Worm (Caenorhabditis elegans) whole organism, L1 larva: ENCODE results near the gene miz-1.

Experiments
- C16A3.4 ChIP-seq: fragments of 150-350 bp; optimal IDR thresholded peaks from 2 replicates; lab custom pipeline; 2014; ENCODE audit warnings: missing biosample characterization, missing genetic modification characterization
- C34B4.2 ChIP-seq: sonication (generic microtip); optimal IDR thresholded peaks from 2 replicates; lab custom pipeline; 2017; ENCODE audit warnings: mild to moderate bottlenecking, missing genetic modification characterization, missing compliant biosample characterization
- F16B12.6 ChIP-seq: fragments of 150-350 bp; optimal IDR thresholded peaks from 2 replicates; lab custom pipeline; 2014; ENCODE audit warnings: missing biosample characterization, missing genetic modification characterization
- Y116A8C.19 ChIP-seq: sonication (generic microtip); optimal IDR thresholded peaks from 2 replicates; lab custom pipeline; 2016; ENCODE audit warnings: missing compliant biosample characterization, missing genetic modification characterization, borderline replicate concordance
- aha-1 ChIP-seq: fragments of 150-350 bp; optimal IDR thresholded peaks from 2 replicates; lab custom pipeline; 2014; ENCODE audit warnings: missing biosample characterization, missing genetic modification characterization
- aly-2 ChIP-seq: fragments of 150-350 bp; optimal IDR thresholded peaks from 2 replicates; lab custom pipeline; 2014; ENCODE audit warnings: missing biosample characterization, missing genetic modification characterization
- ama-1 ChIP-seq: fragments of 150-350 bp; optimal IDR thresholded peaks from 2 replicates; lab custom pipeline; 2014
- blmp-1 ChIP-seq: fragments of 150-350 bp; optimal IDR thresholded peaks from 2 replicates; lab custom pipeline; 2014; ENCODE audit warnings: missing biosample characterization, missing genetic modification characterization
- ceh-63 ChIP-seq: fragments of 200-800 bp; sonication (Bioruptor generic); optimal IDR thresholded peaks from 2 replicates; lab custom pipeline; 2018; ENCODE audit warnings: mild to moderate bottlenecking, missing genetic modification characterization, missing compliant biosample characterization
- ceh-82 ChIP-seq, 3 experiments: fragments of 150-350 bp in 1 of 3; sonication (generic microtip) in 2 of 3; optimal IDR thresholded peaks; 2 replicates each; lab custom pipeline; 2014 to 2017; ENCODE audit warnings: missing biosample characterization in 3 of 3, missing genetic modification characterization in 3 of 3
- ceh-88 ChIP-seq: fragments of 200-800 bp; sonication (Bioruptor generic); IDR thresholded peaks from 2 replicates; pipeline ENCODE4 v1.3.6; 2022; ENCODE audit warnings: missing genetic modification characterization, missing compliant biosample characterization
- ces-1 ChIP-seq: fragments of 150-350 bp; optimal IDR thresholded peaks from 2 replicates; lab custom pipeline; 2014; ENCODE audit warnings: missing biosample characterization, missing genetic modification reagents, missing genetic modification characterization
- dpl-1 ChIP-seq, 3 experiments: fragments of 150-350 bp in 2 of 3; sonication (generic microtip) in 1 of 3; optimal IDR thresholded peaks; 2 replicates each; lab custom pipeline; 2014 to 2017; ENCODE audit warnings: missing biosample characterization in 3 of 3, missing genetic modification characterization in 3 of 3, missing genetic modification reagents in 3 of 3
- efl-3 ChIP-seq: fragments of 200-800 bp; sonication (Bioruptor generic); optimal IDR thresholded peaks from 2 replicates; lab custom pipeline; 2018; ENCODE audit warnings: mild to moderate bottlenecking, missing genetic modification characterization, missing compliant biosample characterization
- egl-13 ChIP-seq: sonication (generic microtip); optimal IDR thresholded peaks from 2 replicates; lab custom pipeline; 2016; ENCODE audit warnings: missing genotype, missing genetic modification reagents, missing genetic modification characterization, missing compliant biosample characterization
- egl-27 ChIP-seq, 2 experiments: fragments of 150-350 bp in 1 of 2; sonication (generic microtip); optimal IDR thresholded peaks; 3 replicates each; lab custom pipeline; 2017 to 2018; ENCODE audit warnings: missing biosample characterization in 2 of 2, missing genetic modification characterization in 2 of 2, missing genetic modification reagents in 2 of 2
- elt-2 ChIP-seq: sonication (generic microtip); optimal IDR thresholded peaks from 2 replicates; lab custom pipeline; 2016; ENCODE audit warnings: missing genetic modification characterization, mild to moderate bottlenecking, inconsistent platforms, missing compliant biosample characterization, missing genetic modification reagents
- elt-3 ChIP-seq, 6 experiments: fragments of 150-350 bp in 1 of 6; sonication (generic microtip); optimal IDR thresholded peaks; 2 replicates each; lab custom pipeline; 2017 to 2018; ENCODE audit warnings: missing biosample characterization in 6 of 6, missing genetic modification characterization in 6 of 6, inconsistent platforms in 1 of 6
- fkh-8 ChIP-seq: sonication (generic microtip); optimal IDR thresholded peaks from 2 replicates; lab custom pipeline; 2016; ENCODE audit warnings: mild to moderate bottlenecking, missing genetic modification characterization, missing compliant biosample characterization
- fos-1 ChIP-seq: fragments of 150-350 bp; optimal IDR thresholded peaks from 2 replicates; lab custom pipeline; 2014; ENCODE audit warnings: missing biosample characterization, missing genetic modification characterization
- grh-1 ChIP-seq: fragments of 200-800 bp; sonication (Bioruptor generic); IDR thresholded peaks from 2 replicates; pipeline ENCODE4 v1.3.6; 2022; ENCODE audit warnings: missing genetic modification reagents, missing genetic modification characterization, missing compliant biosample characterization
- hlh-4 ChIP-seq: sonication (generic microtip); optimal IDR thresholded peaks from 2 replicates; lab custom pipeline; 2016; ENCODE audit warnings: mild to moderate bottlenecking, missing genetic modification characterization, missing compliant biosample characterization
- irx-1 ChIP-seq: sonication (generic microtip); optimal IDR thresholded peaks from 2 replicates; lab custom pipeline; 2016; ENCODE audit warnings: missing genetic modification characterization, missing compliant biosample characterization
- jun-1 ChIP-seq: fragments of 150-350 bp; optimal IDR thresholded peaks from 2 replicates; lab custom pipeline; 2014; ENCODE audit warnings: missing biosample characterization, missing genetic modification reagents, missing genetic modification characterization
- lin-35 ChIP-seq, 2 experiments: fragments of 150-350 bp; optimal IDR thresholded peaks; 2 replicates each; lab custom pipeline; 2014; ENCODE audit warnings: missing biosample characterization in 2 of 2, missing genetic modification characterization in 2 of 2, missing genetic modification reagents in 2 of 2
- lir-3 ChIP-seq: sonication (generic microtip); optimal IDR thresholded peaks from 2 replicates; lab custom pipeline; 2016; ENCODE audit warnings: mild to moderate bottlenecking, missing genetic modification characterization, moderate library complexity, missing compliant biosample characterization; ENCODE audit not compliant: poor library complexity
- lsy-2 ChIP-seq, 2 experiments: fragments of 150-350 bp; optimal IDR thresholded peaks; 2 replicates each; lab custom pipeline; 2014; ENCODE audit warnings: missing biosample characterization in 2 of 2, missing genetic modification characterization in 2 of 2
- mdl-1 ChIP-seq, 2 experiments: fragments of 150-350 bp; optimal IDR thresholded peaks; 2 replicates each; lab custom pipeline; 2014 to 2017; ENCODE audit warnings: missing biosample characterization in 2 of 2, missing genetic modification characterization in 2 of 2, inconsistent platforms in 1 of 2
- mep-1 ChIP-seq: fragments of 150-350 bp; optimal IDR thresholded peaks from 2 replicates; lab custom pipeline; 2014; ENCODE audit warnings: missing biosample characterization, missing genetic modification characterization
- nhr-12 ChIP-seq: sonication (generic microtip); optimal IDR thresholded peaks from 2 replicates; lab custom pipeline; 2017; ENCODE audit warnings: missing biosample characterization, missing genetic modification characterization
- nhr-237 ChIP-seq: fragments of 150-350 bp; optimal IDR thresholded peaks from 2 replicates; lab custom pipeline; 2014; ENCODE audit warnings: missing biosample characterization, missing genetic modification characterization
- nhr-47 ChIP-seq: sonication (generic microtip); optimal IDR thresholded peaks from 2 replicates; lab custom pipeline; 2016; ENCODE audit warnings: mild to moderate bottlenecking, missing genetic modification characterization, moderate library complexity, missing compliant biosample characterization
- nhr-71 ChIP-seq: sonication (generic microtip); optimal IDR thresholded peaks from 2 replicates; lab custom pipeline; 2016; ENCODE audit warnings: mild to moderate bottlenecking, missing genetic modification characterization, moderate library complexity, missing compliant biosample characterization
- nhr-77 ChIP-seq: fragments of 150-350 bp; optimal IDR thresholded peaks from 2 replicates; lab custom pipeline; 2014; ENCODE audit warnings: missing biosample characterization, missing genetic modification characterization
- nhr-90 ChIP-seq: sonication (generic microtip); optimal IDR thresholded peaks from 2 replicates; lab custom pipeline; 2016; ENCODE audit warnings: mild to moderate bottlenecking, missing genetic modification characterization, missing compliant biosample characterization; ENCODE audit not compliant: poor library complexity
- pax-3 ChIP-seq: fragments of 200-800 bp; sonication (Bioruptor generic); optimal IDR thresholded peaks from 2 replicates; lab custom pipeline; 2018; ENCODE audit warnings: mild to moderate bottlenecking, missing genetic modification characterization, moderate library complexity, missing compliant biosample characterization
- pqm-1 ChIP-seq: sonication (generic microtip); optimal IDR thresholded peaks from 3 replicates; lab custom pipeline; 2017; ENCODE audit warnings: missing biosample characterization, missing genetic modification characterization
- rnt-1 ChIP-seq: sonication (generic microtip); optimal IDR thresholded peaks from 2 replicates; lab custom pipeline; 2016; ENCODE audit warnings: mild to moderate bottlenecking, missing genetic modification characterization, moderate library complexity, missing compliant biosample characterization
- skn-1 ChIP-seq: fragments of 150-350 bp; optimal IDR thresholded peaks from 2 replicates; lab custom pipeline; 2014; ENCODE audit warnings: missing biosample characterization, missing genetic modification characterization
- snu-23 ChIP-seq: sonication (generic microtip); optimal IDR thresholded peaks from 2 replicates; lab custom pipeline; 2016; ENCODE audit warnings: missing genetic modification characterization, missing compliant biosample characterization
- swsn-7 ChIP-seq: sonication (generic microtip); optimal IDR thresholded peaks from 2 replicates; lab custom pipeline; 2016; ENCODE audit warnings: missing genetic modification characterization, missing compliant biosample characterization
- tbx-2 ChIP-seq: sonication (generic microtip); optimal IDR thresholded peaks from 2 replicates; lab custom pipeline; 2016; ENCODE audit warnings: missing genetic modification characterization, missing compliant biosample characterization
- unc-86 ChIP-seq: sonication (generic microtip); optimal IDR thresholded peaks from 2 replicates; lab custom pipeline; 2016; ENCODE audit warnings: missing genetic modification characterization, missing compliant biosample characterization
- ztf-11 ChIP-seq, 2 experiments: sonication (generic microtip); optimal IDR thresholded peaks; 2 replicates each; lab custom pipeline; 2016 to 2017; ENCODE audit warnings: missing genetic modification characterization in 2 of 2, missing biosample characterization in 1 of 2, missing compliant biosample characterization in 1 of 2
- ztf-4 ChIP-seq: fragments of 150-350 bp; optimal IDR thresholded peaks from 2 replicates; lab custom pipeline; 2014; ENCODE audit warnings: missing biosample characterization, missing genetic modification characterization

miz-1 gene

DNA sequence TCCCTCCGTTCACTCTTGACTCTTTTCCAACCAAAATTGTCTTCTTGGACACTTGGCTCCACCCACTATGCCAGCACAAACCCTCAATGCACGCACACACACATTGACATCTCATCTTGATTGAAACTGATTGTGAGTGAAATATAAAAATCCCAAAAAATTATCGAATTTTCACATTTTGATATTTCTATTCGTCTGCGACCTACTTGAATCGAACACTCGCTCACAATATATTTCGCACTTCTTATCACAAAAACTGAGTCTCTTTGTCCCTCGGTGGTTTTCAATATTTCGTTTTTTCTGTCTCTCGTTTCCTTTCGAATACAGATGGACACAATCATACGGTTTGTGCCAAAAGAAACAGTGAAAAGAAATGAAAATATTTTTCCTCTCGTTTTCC, 7.9 kb downstream of the miz-1 start:
- TF ChIP-seq egl-13 (tag; lab: Kevin White, UChicago) (no peak), blmp-1 (tag; lab: Kevin White, UChicago) (peak; percentile 12), lin-35 (GFP tag; optimal IDR thresholded peaks at IDR 0.05; lab: Kevin White, UChicago) (peak in 1 of 2 experiments; percentile 24)

DNA sequence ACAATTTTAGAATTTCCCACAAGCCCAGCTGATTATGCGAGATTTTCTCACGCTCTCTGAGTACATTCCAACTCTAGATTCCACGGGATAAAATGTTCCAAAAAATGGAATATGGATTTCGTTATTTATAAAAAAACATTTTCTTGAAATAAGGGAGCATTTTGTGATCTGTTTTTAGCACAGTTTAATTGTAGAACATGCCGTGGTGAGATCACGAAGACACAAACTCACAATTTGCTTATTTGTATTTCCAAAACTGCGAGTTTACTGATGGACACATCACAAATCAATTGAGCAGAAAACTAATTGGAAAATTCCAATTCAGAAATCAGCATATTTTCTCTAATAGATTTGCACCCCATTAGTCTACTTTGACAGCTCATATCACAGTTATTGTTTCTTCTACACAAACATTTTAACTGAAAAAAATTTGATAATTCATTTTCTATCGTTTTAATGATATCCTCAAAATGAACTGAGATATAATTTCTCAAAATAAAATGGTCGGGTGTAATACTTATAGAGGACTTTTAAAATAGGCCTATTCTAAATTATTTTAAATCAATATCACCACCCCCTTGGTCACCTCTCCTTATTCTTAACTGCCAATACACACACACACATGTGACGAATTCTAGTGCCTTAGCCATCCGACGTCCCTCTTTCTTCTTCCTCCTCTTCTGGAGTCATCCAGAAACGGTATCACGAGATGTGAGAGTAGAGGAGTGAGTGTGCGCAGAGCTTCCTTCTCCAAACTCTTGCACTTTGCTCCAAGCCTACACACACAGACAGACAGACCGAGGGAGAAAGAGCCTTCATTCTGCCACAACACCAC, 8.9 kb downstream of the miz-1 start:
- TF ChIP-seq ceh-82 (tag; optimal IDR thresholded peaks at IDR 0.05; lab: Kevin White, UChicago): peak in 1 of 3 experiments; percentile 38
- no peak for TF ChIP-seq fos-1 (tag; lab: Kevin White, UChicago)

ce11 chrIV:10821672-10822304, 9.6 kb downstream of the miz-1 start:
- peak; percentile 84 for TF ChIP-seq nhr-47 (tag; lab: Kevin White, UChicago)
- peak; percentile 34 for TF ChIP-seq egl-13 (tag; lab: Kevin White, UChicago)
- TF ChIP-seq mep-1 (tag; lab: Kevin White, UChicago): peak; percentile 83
- peak; percentile 67 for TF ChIP-seq nhr-90 (tag; lab: Kevin White, UChicago)
- peak; percentile 25 for TF ChIP-seq F16B12.6
- TF ChIP-seq C34B4.2: no peak
- no peak for TF ChIP-seq hlh-4 (tag; lab: Kevin White, UChicago)
- peak; percentile 64 for TF ChIP-seq irx-1 (tag; lab: Kevin White, UChicago)
- peak; percentile 83 for TF ChIP-seq jun-1
- TF ChIP-seq C16A3.4: peak; percentile 94
- peak; percentile 75 to 84 for TF ChIP-seq lin-35 (GFP tag; optimal IDR thresholded peaks at IDR 0.05; lab: Kevin White, UChicago)
- no peak for TF ChIP-seq elt-2 (tag; lab: Kevin White, UChicago)
- peak in 1 of 2 experiments; percentile 84 for TF ChIP-seq mdl-1 (tag; optimal IDR thresholded peaks at IDR 0.05; lab: Kevin White, UChicago)
- TF ChIP-seq tbx-2 (tag; lab: Kevin White, UChicago): peak; percentile 86
- peak; percentile 70 to 93 for TF ChIP-seq lsy-2 (tag; optimal IDR thresholded peaks at IDR 0.05; lab: Kevin White, UChicago)
- peak; percentile 86 for TF ChIP-seq fkh-8
- peak; percentile 24 to 53 for TF ChIP-seq egl-27 (tag; optimal IDR thresholded peaks at IDR 0.05; lab: Kevin White, UChicago)
- TF ChIP-seq pax-3 (tag; lab: Kevin White, UChicago): peak; percentile 69
- TF ChIP-seq pqm-1 (tag; lab: Kevin White, UChicago): no peak
- TF ChIP-seq lir-3 (tag; lab: Kevin White, UChicago): peak; percentile 68
- TF ChIP-seq grh-1 (GFP tag; lab: Robert Waterston, UW): no peak
- TF ChIP-seq ceh-88 (GFP tag; lab: Robert Waterston, UW): peak; percentile 66
- TF ChIP-seq ama-1: no peak
- TF ChIP-seq nhr-71 (tag; lab: Kevin White, UChicago): peak; percentile 88
- peak; percentile 58 to 83 (median 75) for TF ChIP-seq ceh-82 (tag; optimal IDR thresholded peaks at IDR 0.05; lab: Kevin White, UChicago)
- peak; percentile 84 for TF ChIP-seq unc-86 (tag; lab: Kevin White, UChicago)
- peak; percentile 32 for TF ChIP-seq aha-1
- TF ChIP-seq snu-23 (GFP tag; lab: Kevin White, UChicago): peak; percentile 94
- TF ChIP-seq ces-1 (GFP tag; lab: Kevin White, UChicago): no peak
- no peak for TF ChIP-seq efl-3 (GFP tag; lab: Kevin White, UChicago)
- peak; percentile 84 for TF ChIP-seq swsn-7
- TF ChIP-seq skn-1: peak; percentile 62
- TF ChIP-seq nhr-77 (tag; lab: Kevin White, UChicago): peak; percentile 88
- TF ChIP-seq ztf-11 (tag; optimal IDR thresholded peaks at IDR 0.05; lab: Kevin White, UChicago): peak in 1 of 2 experiments; percentile 32
- TF ChIP-seq ztf-4: peak; percentile 83
- no peak for TF ChIP-seq ceh-63 (GFP tag; lab: Kevin White, UChicago)
- peak; percentile 82 for TF ChIP-seq nhr-237 (tag; lab: Kevin White, UChicago)
- TF ChIP-seq Y116A8C.19 (tag; lab: Kevin White, UChicago): no peak
- peak; percentile 12 for TF ChIP-seq aly-2
- TF ChIP-seq nhr-12: no peak
- TF ChIP-seq elt-3 (tag; optimal IDR thresholded peaks at IDR 0.05; lab: Kevin White, UChicago): peak in 4 of 6 experiments; percentile 20 to 82 (median 67)
- peak; percentile 39 to 55 (median 44) for TF ChIP-seq dpl-1 (GFP tag; optimal IDR thresholded peaks at IDR 0.05; lab: Kevin White, UChicago)
- TF ChIP-seq rnt-1: peak; percentile 78
